Worm (Caenorhabditis elegans) whole organism, L1 larva: ENCODE measurements around the gene F56B3.9.

Experiments
- ceh-90 ChIP-seq: sonication (generic microtip); optimal IDR thresholded peaks from 2 replicates; lab custom pipeline; 2016; ENCODE audit warnings: missing genetic modification characterization, missing compliant biosample characterization
- dsc-1 ChIP-seq: sonication (generic microtip); optimal IDR thresholded peaks from 2 replicates; lab custom pipeline; 2016; ENCODE audit warnings: mild to moderate bottlenecking, missing genetic modification characterization, missing compliant biosample characterization
- elt-2 ChIP-seq: sonication (generic microtip); optimal IDR thresholded peaks from 2 replicates; lab custom pipeline; 2016; ENCODE audit warnings: missing genetic modification characterization, mild to moderate bottlenecking, inconsistent platforms, missing compliant biosample characterization, missing genetic modification reagents
- fkh-10 ChIP-seq: sonication (generic microtip); optimal IDR thresholded peaks from 2 replicates; lab custom pipeline; 2017; ENCODE audit warnings: missing biosample characterization, missing genetic modification reagents, missing genetic modification characterization
- grh-1 ChIP-seq: fragments of 200-800 bp; sonication (Bioruptor generic); IDR thresholded peaks from 2 replicates; pipeline ENCODE4 v1.3.6; 2022; ENCODE audit warnings: missing genetic modification reagents, missing genetic modification characterization, missing compliant biosample characterization
- irx-1 ChIP-seq: sonication (generic microtip); optimal IDR thresholded peaks from 2 replicates; lab custom pipeline; 2016; ENCODE audit warnings: missing genetic modification characterization, missing compliant biosample characterization
- lin-15B ChIP-seq: fragments of 150-350 bp; sonication (generic microtip); optimal IDR thresholded peaks from 3 replicates; lab custom pipeline; 2014; ENCODE audit warnings: missing biosample characterization, missing genetic modification characterization
- lin-39 ChIP-seq: fragments of 150-350 bp; optimal IDR thresholded peaks from 2 replicates; lab custom pipeline; 2014; ENCODE audit warnings: missing biosample characterization, missing genetic modification reagents, missing genetic modification characterization
- lir-3 ChIP-seq: sonication (generic microtip); optimal IDR thresholded peaks from 2 replicates; lab custom pipeline; 2016; ENCODE audit warnings: mild to moderate bottlenecking, missing genetic modification characterization, moderate library complexity, missing compliant biosample characterization; ENCODE audit not compliant: poor library complexity
- mab-9 ChIP-seq: fragments of 200-800 bp; sonication (Bioruptor generic); IDR thresholded peaks from 2 replicates; pipeline ENCODE4 v1.3.6; 2022; ENCODE audit warnings: missing genetic modification reagents, missing genetic modification characterization, missing compliant biosample characterization
- nhr-84 ChIP-seq: sonication (generic microtip); optimal IDR thresholded peaks from 2 replicates; lab custom pipeline; 2017; ENCODE audit warnings: missing biosample characterization, missing genetic modification characterization
- xbp-1 ChIP-seq: sonication (generic microtip); optimal IDR thresholded peaks from 2 replicates; lab custom pipeline; 2016; ENCODE audit warnings: missing genetic modification characterization, missing compliant biosample characterization
- zag-1 ChIP-seq: fragments of 150-350 bp; optimal IDR thresholded peaks from 2 replicates; lab custom pipeline; 2014; ENCODE audit warnings: missing biosample characterization, missing genetic modification characterization
- ztf-11 ChIP-seq, 2 experiments: sonication (generic microtip); optimal IDR thresholded peaks; 2 replicates each; lab custom pipeline; 2016 to 2017; ENCODE audit warnings: missing genetic modification characterization in 2 of 2, missing biosample characterization in 1 of 2, missing compliant biosample characterization in 1 of 2

- no peak for TF ChIP-seq ceh-90 (tag; lab: Kevin White, UChicago)
- no peak for TF ChIP-seq irx-1 (tag; lab: Kevin White, UChicago)
- no peak for TF ChIP-seq nhr-84 (tag; lab: Kevin White, UChicago)
- no peak for TF ChIP-seq zag-1 (tag; lab: Kevin White, UChicago)
- TF ChIP-seq mab-9 (GFP tag; lab: Robert Waterston, UW): no peak
- TF ChIP-seq lin-15B (tag; lab: Kevin White, UChicago): no peak
- TF ChIP-seq fkh-10 (GFP tag; lab: Kevin White, UChicago): no peak
- TF ChIP-seq ztf-11 (tag; optimal IDR thresholded peaks at IDR 0.05; lab: Kevin White, UChicago): no peak
- no peak for TF ChIP-seq grh-1 (GFP tag; lab: Robert Waterston, UW)
- TF ChIP-seq lir-3 (tag; lab: Kevin White, UChicago): no peak
- no peak for TF ChIP-seq elt-2 (tag; lab: Kevin White, UChicago)
- no peak for TF ChIP-seq lin-39 (tag; lab: Kevin White, UChicago)
- no peak for TF ChIP-seq xbp-1 (tag; lab: Kevin White, UChicago)
- TF ChIP-seq dsc-1 (tag; lab: Kevin White, UChicago): peak; percentile 61
Measured at ce11 chrIV:728095-728494, 43.1 kb upstream of the F56B3.9 start, which contains the start of gene Y55F3C.9.
